Fruit fly (Drosophila melanogaster): ENCODE results near the gene CG3402.

The CG3402 gene

dm6 chr3L:690031-690686 lies 37.5 kb upstream of the CG3402 start, which contains the start of the genes CG32483 and RabX6 (continued):
- TF ChIP-seq CG10209 (GFP tag; optimal IDR thresholded peaks at IDR 0.05) (no peak), CG6654 (GFP tag; optimal IDR thresholded peaks at IDR 0.05) (no peak), CG1603 (tag; optimal IDR thresholded peaks at IDR 0.05) (peak; percentile 25), zf30C (GFP tag; optimal IDR thresholded peaks at IDR 0.05) (no peak), CG43689 (GFP tag; IDR thresholded peaks at IDR 0.05) (no peak), CG9609 (GFP tag; optimal IDR thresholded peaks at IDR 0.05) (no peak), CG2116 (GFP tag; optimal IDR thresholded peaks at IDR 0.05) (peak; percentile 73), CG17802 (tag; optimal IDR thresholded peaks at IDR 0.05) (no peak), stc (GFP tag; IDR thresholded peaks at IDR 0.05) (no peak), CG11085 (GFP tag; IDR thresholded peaks at IDR 0.05) (no peak), CG14667 (GFP tag; IDR thresholded peaks at IDR 0.05) (no peak), ab (GFP tag; optimal IDR thresholded peaks at IDR 0.05) (no peak), bsh (GFP tag; optimal IDR thresholded peaks at IDR 0.05) (no peak), hbn (GFP tag; IDR thresholded peaks at IDR 0.05; ENCODE audit: partially characterized antibody) (peak; percentile 25; the same call in 1 of the 2 replicates), CG2120 (GFP tag; optimal IDR thresholded peaks at IDR 0.05) (no peak), sima (GFP tag; optimal IDR thresholded peaks at IDR 0.05) (no peak), Drgx (GFP tag; IDR thresholded peaks at IDR 0.05) (no peak), maf-S (GFP tag; optimal IDR thresholded peaks at IDR 0.05) (no peak), cas (GFP tag; IDR thresholded peaks at IDR 0.05) (no peak), CG12744 (GFP tag; optimal IDR thresholded peaks at IDR 0.05) (no peak), CG33213 (GFP tag; optimal IDR thresholded peaks at IDR 0.05) (no peak), CG10565 (GFP tag; optimal IDR thresholded peaks at IDR 0.05) (no peak), sr (GFP tag; IDR thresholded peaks at IDR 0.05) (no peak), bigmax (GFP tag; optimal IDR thresholded peaks at IDR 0.05) (no peak), CG3281 (GFP tag; optimal IDR thresholded peaks at IDR 0.05) (no peak), tup (GFP tag; optimal IDR thresholded peaks at IDR 0.05) (no peak), CG1647 (GFP tag; optimal IDR thresholded peaks at IDR 0.05) (no peak), slp2 (GFP tag; optimal IDR thresholded peaks at IDR 0.05) (no peak), YL-1 (GFP tag; optimal IDR thresholded peaks at IDR 0.05) (no peak), Sin3A (optimal IDR thresholded peaks at IDR 0.05) (peak; percentile 1), zen2 (GFP tag; IDR thresholded peaks at IDR 0.05; ENCODE audit: partially characterized antibody) (no peak; the same call in 2 of the 3 replicates), kah (GFP tag; optimal IDR thresholded peaks at IDR 0.05) (no peak), E2f2 (GFP tag; IDR thresholded peaks at IDR 0.05) (peak; percentile 90), CG1233 (GFP tag; optimal IDR thresholded peaks at IDR 0.05) (no peak), CG6254 (GFP tag; optimal IDR thresholded peaks at IDR 0.05) (no peak), CG14014 (GFP tag; IDR thresholded peaks at IDR 0.05) (no peak), CG4854 (GFP tag; optimal IDR thresholded peaks at IDR 0.05) (no peak), pum (GFP tag; optimal IDR thresholded peaks at IDR 0.05) (no peak), Ptx1 (GFP tag; IDR thresholded peaks at IDR 0.05) (no peak), CG6689 (GFP tag; IDR thresholded peaks at IDR 0.05) (no peak), CG11247 (GFP tag; IDR thresholded peaks at IDR 0.05) (no peak), HLH4C (GFP tag; IDR thresholded peaks at IDR 0.05; ENCODE audit: partially characterized antibody) (no peak), Fer1 (GFP tag; optimal IDR thresholded peaks at IDR 0.05) (peak; percentile 15), gcm (GFP tag; optimal IDR thresholded peaks at IDR 0.05) (no peak), CG7745 (tag; optimal IDR thresholded peaks at IDR 0.05) (no peak), CG15479 (GFP tag; optimal IDR thresholded peaks at IDR 0.05) (peak; percentile 58), Neu2 (GFP tag; optimal IDR thresholded peaks at IDR 0.05; ENCODE audit: borderline replicate concordance) (no peak), stwl (tag; optimal IDR thresholded peaks at IDR 0.05) (peak; percentile 74), wdn (GFP tag; IDR thresholded peaks at IDR 0.05) (no peak), oc (tag; optimal IDR thresholded peaks at IDR 0.05) (no peak), Asciz (GFP tag; optimal IDR thresholded peaks at IDR 0.05) (no peak)

Measured in whole organism, embryonic.